Fruit fly (Drosophila melanogaster): ENCODE measurements around the gene CG33783.
A peak's percentile ranks its signal among the peaks of the same experiment; 100 is the strongest.

The CG33783 gene

dm6 chr3R:10063707-10064106, 2.9 kb upstream of the CG33783 start, which contains the start of gene CG33631:
Gene CG33631, plus strand, starts transcription at chr3R:10064007.
- no peak for TF ChIP-seq CG14655 (GFP tag; optimal IDR thresholded peaks at IDR 0.05)
- no peak for TF ChIP-seq EcR (GFP tag; optimal IDR thresholded peaks at IDR 0.05)
- TF ChIP-seq CG8159 (tag; optimal IDR thresholded peaks at IDR 0.05) = no peak
- TF ChIP-seq CG4496 (GFP tag; IDR thresholded peaks at IDR 0.05) = no peak

dm6 chr3R:10067605-10068004, 1.0 kb downstream of the CG33783 start, which contains the start of gene CG33784:
Gene CG33784, plus strand, starts transcription at chr3R:10067905.
- TF ChIP-seq CG12605 (GFP tag; IDR thresholded peaks at IDR 0.05) (no peak), CG4496 (GFP tag; IDR thresholded peaks at IDR 0.05) (no peak), CG15710 (tag; optimal IDR thresholded peaks at IDR 0.05) (no peak), CG8159 (tag; optimal IDR thresholded peaks at IDR 0.05) (no peak), rn (GFP tag; IDR thresholded peaks at IDR 0.05) (no peak)

- no peak for TF ChIP-seq Ets98B (GFP tag; IDR thresholded peaks at IDR 0.05)
- no peak for TF ChIP-seq Pif1A (GFP tag; optimal IDR thresholded peaks at IDR 0.05)
- no peak for TF ChIP-seq CG8159 (tag; optimal IDR thresholded peaks at IDR 0.05)
Measured at dm6 chr3R:10068780-10069179, 2.2 kb downstream of the CG33783 start.

- TF ChIP-seq D1 (tag; optimal IDR thresholded peaks at IDR 0.05) (no peak), CG34367 (tag; optimal IDR thresholded peaks at IDR 0.05) (no peak), CG17806 (tag; optimal IDR thresholded peaks at IDR 0.05) (no peak), CG4496 (GFP tag; IDR thresholded peaks at IDR 0.05) (no peak), Pif1A (GFP tag; optimal IDR thresholded peaks at IDR 0.05) (no peak), CG9948 (tag; optimal IDR thresholded peaks at IDR 0.05) (no peak), Ets98B (GFP tag; IDR thresholded peaks at IDR 0.05) (no peak), EcR (GFP tag; optimal IDR thresholded peaks at IDR 0.05) (no peak), CG8301 (tag; optimal IDR thresholded peaks at IDR 0.05) (no peak), CG10348 (GFP tag; IDR thresholded peaks at IDR 0.05) (no peak), Pif1B (GFP tag; optimal IDR thresholded peaks at IDR 0.05) (no peak), CG32121 (GFP tag; IDR thresholded peaks at IDR 0.05) (no peak), CG15710 (tag; optimal IDR thresholded peaks at IDR 0.05) (no peak), CG8159 (tag; optimal IDR thresholded peaks at IDR 0.05) (no peak), CG13204 (GFP tag; optimal IDR thresholded peaks at IDR 0.05) (no peak), fd96Ca (GFP tag; IDR thresholded peaks at IDR 0.05) (no peak), gl (tag; optimal IDR thresholded peaks at IDR 0.05) (no peak), rn (GFP tag; IDR thresholded peaks at IDR 0.05) (no peak), Snoo (tag; optimal IDR thresholded peaks at IDR 0.05) (no peak)
Measured at dm6 chr3R:10070195-10070594, 3.6 kb downstream of the CG33783 start.

dm6 chr3R:10070817-10071216, 4.2 kb downstream of the CG33783 start, which contains the start of gene nerfin-2:
Gene nerfin-2, plus strand, starts transcription at chr3R:10071117.
- no peak for TF ChIP-seq Snoo (tag; optimal IDR thresholded peaks at IDR 0.05)

- no peak for TF ChIP-seq CG4496 (GFP tag; IDR thresholded peaks at IDR 0.05)
- no peak for TF ChIP-seq EcR (GFP tag; optimal IDR thresholded peaks at IDR 0.05)
- TF ChIP-seq CG12605 (GFP tag; IDR thresholded peaks at IDR 0.05) = no peak
- TF ChIP-seq CG13204 (GFP tag; optimal IDR thresholded peaks at IDR 0.05) = no peak
- TF ChIP-seq rn (GFP tag; IDR thresholded peaks at IDR 0.05) = no peak
- TF ChIP-seq CG34367 (tag; optimal IDR thresholded peaks at IDR 0.05) = no peak
- TF ChIP-seq CG8159 (tag; optimal IDR thresholded peaks at IDR 0.05) = no peak
Measured at dm6 chr3R:10075323-10075788, 8.8 kb downstream of the CG33783 start, which contains the start of gene Alp13. Gene Alp13, minus strand, starts transcription at chr3R:10075373.

- TF ChIP-seq Pif1B (GFP tag; optimal IDR thresholded peaks at IDR 0.05) = no peak
- TF ChIP-seq D1 (tag; optimal IDR thresholded peaks at IDR 0.05) = peak; percentile 21
Measured at dm6 chr3R:10076665-10077064, 10.1 kb downstream of the CG33783 start.

- TF ChIP-seq Ets98B (GFP tag; IDR thresholded peaks at IDR 0.05) = no peak
- no peak for TF ChIP-seq CG4496 (GFP tag; IDR thresholded peaks at IDR 0.05)
- no peak for TF ChIP-seq CG32121 (GFP tag; IDR thresholded peaks at IDR 0.05)
- TF ChIP-seq CG10348 (GFP tag; IDR thresholded peaks at IDR 0.05) = no peak
- TF ChIP-seq gl (tag; optimal IDR thresholded peaks at IDR 0.05) = no peak
- TF ChIP-seq CG8159 (tag; optimal IDR thresholded peaks at IDR 0.05) = no peak
- no peak for TF ChIP-seq Pif1A (GFP tag; optimal IDR thresholded peaks at IDR 0.05)
- no peak for TF ChIP-seq fd96Ca (GFP tag; IDR thresholded peaks at IDR 0.05)
- no peak for TF ChIP-seq D1 (tag; optimal IDR thresholded peaks at IDR 0.05)
- no peak for TF ChIP-seq CG13204 (GFP tag; optimal IDR thresholded peaks at IDR 0.05)
- TF ChIP-seq CG14655 (GFP tag; optimal IDR thresholded peaks at IDR 0.05) = no peak
- TF ChIP-seq rn (GFP tag; IDR thresholded peaks at IDR 0.05) = no peak
- no peak for TF ChIP-seq CG34367 (tag; optimal IDR thresholded peaks at IDR 0.05)
- no peak for TF ChIP-seq Snoo (tag; optimal IDR thresholded peaks at IDR 0.05)
- no peak for TF ChIP-seq Pif1B (GFP tag; optimal IDR thresholded peaks at IDR 0.05)
- no peak for TF ChIP-seq CG17806 (tag; optimal IDR thresholded peaks at IDR 0.05)
- no peak for TF ChIP-seq CG15710 (tag; optimal IDR thresholded peaks at IDR 0.05)
- TF ChIP-seq EcR (GFP tag; optimal IDR thresholded peaks at IDR 0.05) = no peak
- no peak for TF ChIP-seq CG12605 (GFP tag; IDR thresholded peaks at IDR 0.05)
- no peak for TF ChIP-seq CG9948 (tag; optimal IDR thresholded peaks at IDR 0.05)
Measured at dm6 chr3R:10078468-10079143, 12.0 kb downstream of the CG33783 start.
